Fruit fly (Drosophila melanogaster): ENCODE measurements around the gene CG3156.

DNA sequence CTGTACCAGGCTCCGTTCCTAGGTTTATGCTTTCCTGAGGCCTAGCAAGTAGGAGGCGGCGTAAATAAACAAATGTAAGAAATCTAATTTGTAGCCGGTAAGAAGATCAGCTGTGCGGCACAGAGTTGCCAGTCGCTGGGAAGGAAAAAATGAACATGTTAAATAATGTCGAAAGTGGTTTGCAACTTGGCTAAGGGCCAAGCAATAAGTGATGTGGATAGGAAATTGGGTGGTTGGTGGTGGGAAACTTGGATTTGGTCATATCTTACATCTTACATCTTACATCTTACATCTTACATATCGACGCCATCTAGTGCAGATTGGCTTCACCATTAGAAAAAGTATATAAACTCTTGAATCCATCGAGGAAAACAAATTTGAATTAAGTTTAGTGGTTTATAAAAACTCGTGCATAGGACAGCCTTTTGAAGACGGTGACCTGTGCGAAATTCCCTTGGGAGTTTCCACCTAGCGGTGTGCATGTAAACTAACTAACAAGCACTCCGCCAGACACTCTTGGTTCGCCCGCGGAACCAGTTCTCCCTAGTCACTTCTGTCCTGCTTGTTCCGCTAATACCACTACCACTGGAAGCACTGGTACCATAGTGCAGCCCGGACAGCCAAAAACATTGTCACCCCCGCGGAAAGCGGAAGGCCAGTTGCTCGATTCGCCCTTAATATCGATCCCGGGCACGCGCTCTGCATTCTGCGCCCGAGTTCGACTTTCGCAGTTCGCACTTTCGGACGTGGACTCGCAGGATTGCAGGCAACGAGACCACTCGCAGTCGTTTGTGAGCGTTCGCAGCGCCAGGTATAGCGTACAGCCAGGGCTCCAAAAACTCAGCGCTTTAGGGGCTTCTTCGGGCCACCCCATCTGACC, 42.3 kb downstream of the CG3156 start, which contains the start of the genes CG4293 and Appl:
- no peak for TF ChIP-seq insv (optimal IDR thresholded peaks at IDR 0.05)
- no peak for TF ChIP-seq psq (optimal IDR thresholded peaks at IDR 0.05)
- no peak for TF ChIP-seq ttk (optimal IDR thresholded peaks at IDR 0.05)
- TF ChIP-seq Sin3A (optimal IDR thresholded peaks at IDR 0.05) = no peak

All from Kc167 (cell line).